Fruit fly (Drosophila melanogaster) whole organism: Measurements from ENCODE around the gene hmw.

Experiments
- CG8478 ChIP-seq: fragments of >200 bp; optimal IDR thresholded peaks from 2 replicates; lab custom pipeline; 2018; ENCODE audit warnings: inconsistent platforms
- Dll ChIP-seq: fragments of >200 bp; optimal IDR thresholded peaks from 2 replicates; lab custom pipeline; 2017
- EcR ChIP-seq, 2 experiments: fragments of >200 bp; optimal IDR thresholded peaks; 2 replicates each; lab custom pipeline; 2017; ENCODE audit warnings: missing biosample characterization in 2 of 2, missing genetic modification characterization in 2 of 2, missing genetic modification reagents in 2 of 2
- pan ChIP-seq: fragments of >200 bp; optimal IDR thresholded peaks from 2 replicates; lab custom pipeline; 2017
- psq ChIP-seq: fragments of >200 bp; optimal IDR thresholded peaks from 2 replicates; lab custom pipeline; 2017

- TF ChIP-seq Dll (lab: Kevin White, UChicago): no peak
- TF ChIP-seq psq (lab: Kevin White, UChicago): no peak
- TF ChIP-seq EcR (GFP tag; optimal IDR thresholded peaks at IDR 0.05; lab: Kevin White, UChicago): no peak
- TF ChIP-seq pan (lab: Kevin White, UChicago): no peak
- TF ChIP-seq CG8478: no peak
These were observed at the start of gene hmw for dm6 chr3R:18361694-18362093.
